Worm (Caenorhabditis elegans) whole organism, young adult: ENCODE data around the gene cutl-29.

Experiments
- C06A6.2 ChIP-seq: fragments of 200-800 bp; sonication (Bioruptor generic); conservative IDR thresholded peaks from 2 replicates; pipeline ENCODE4 v1.3.6; 2022; ENCODE audit warnings: missing genetic modification characterization, missing compliant biosample characterization
- F33H1.4 ChIP-seq: fragments of 200-800 bp; sonication (Bioruptor generic); IDR thresholded peaks from 2 replicates; pipeline ENCODE4 v1.3.6; 2022; ENCODE audit warnings: missing genetic modification reagents, missing genetic modification characterization, missing compliant biosample characterization
- F49E8.2 ChIP-seq: sonication (generic microtip); optimal IDR thresholded peaks from 3 replicates; lab custom pipeline; 2017; ENCODE audit warnings: missing genetic modification characterization, mild to moderate bottlenecking, missing compliant biosample characterization, antibody characterized with exemption, moderate library complexity; ENCODE audit not compliant: insufficient read depth
- T07F8.4 ChIP-seq: sonication (generic microtip); optimal IDR thresholded peaks from 2 replicates; lab custom pipeline; 2016; ENCODE audit warnings: mild to moderate bottlenecking, missing genetic modification characterization, moderate library complexity, missing compliant biosample characterization
- Y79H2A.3 ChIP-seq: fragments of 200-800 bp; sonication (Bioruptor generic); conservative IDR thresholded peaks from 2 replicates; pipeline ENCODE4 v1.3.6; 2022; ENCODE audit warnings: missing genetic modification reagents, missing genetic modification characterization, missing compliant biosample characterization
- Y95B8A.8 ChIP-seq: fragments of 200-800 bp; sonication (Bioruptor generic); IDR thresholded peaks from 2 replicates; pipeline ENCODE4 v1.3.6; 2022; ENCODE audit warnings: missing genetic modification reagents, missing genetic modification characterization, missing compliant biosample characterization
- ZK185.1 ChIP-seq: sonication (generic microtip); optimal IDR thresholded peaks from 2 replicates; lab custom pipeline; 2016; ENCODE audit warnings: mild to moderate bottlenecking, missing genetic modification characterization, missing compliant biosample characterization; ENCODE audit not compliant: poor library complexity, severe bottlenecking
- aptf-2 ChIP-seq: fragments of 200-800 bp; sonication (Bioruptor generic); conservative IDR thresholded peaks from 2 replicates; pipeline ENCODE4 v1.3.6; 2022; ENCODE audit warnings: missing genetic modification reagents, missing genetic modification characterization, missing compliant biosample characterization
- attf-5 ChIP-seq: fragments of 200-800 bp; sonication (Bioruptor generic); optimal IDR thresholded peaks from 2 replicates; lab custom pipeline; 2018; ENCODE audit warnings: mild to moderate bottlenecking, missing genetic modification characterization, missing compliant biosample characterization
- attf-6 ChIP-seq: fragments of 200-800 bp; sonication (Bioruptor generic); IDR thresholded peaks from 2 replicates; pipeline ENCODE4 v1.3.6; 2022; ENCODE audit warnings: missing genetic modification reagents, missing genetic modification characterization, missing compliant biosample characterization
- cebp-1 ChIP-seq, 2 experiments: fragments of 200-800 bp in 1 of 2; sonication (Bioruptor generic) in 1 of 2; sonication (generic microtip) in 1 of 2; IDR thresholded peaks in 1 of 2; optimal IDR thresholded peaks in 1 of 2; 2 replicates each; pipeline versions ENCODE4 v1.3.6 to Lab custom; 2017 to 2022; ENCODE audit warnings: missing compliant biosample characterization in 2 of 2, missing genetic modification characterization in 2 of 2, mild to moderate bottlenecking in 1 of 2, missing genetic modification reagents in 1 of 2, moderate library complexity in 1 of 2
- cebp-2 ChIP-seq: fragments of 200-800 bp; sonication (Bioruptor generic); IDR thresholded peaks from 2 replicates; pipeline ENCODE4 v1.3.6; 2022; ENCODE audit warnings: missing genetic modification characterization, missing compliant biosample characterization
- ceh-100 ChIP-seq: fragments of 200-800 bp; sonication (Bioruptor generic); IDR thresholded peaks from 2 replicates; pipeline ENCODE4 v1.3.6; 2022; ENCODE audit warnings: missing genetic modification reagents, missing genetic modification characterization, missing compliant biosample characterization
- ceh-27 ChIP-seq: fragments of 200-800 bp; sonication (Bioruptor generic); optimal IDR thresholded peaks from 2 replicates; lab custom pipeline; 2018; ENCODE audit warnings: mild to moderate bottlenecking, missing genetic modification characterization, moderate library complexity, missing compliant biosample characterization
- ceh-91 ChIP-seq: fragments of 200-800 bp; sonication (Bioruptor generic); IDR thresholded peaks from 2 replicates; pipeline ENCODE4 v1.3.6; 2022; ENCODE audit warnings: missing genetic modification reagents, missing genetic modification characterization, missing compliant biosample characterization
- dox-1 ChIP-seq: fragments of 200-800 bp; sonication (Bioruptor generic); IDR thresholded peaks from 2 replicates; pipeline ENCODE4 v1.3.6; 2022; ENCODE audit warnings: missing genetic modification reagents, missing genetic modification characterization, missing compliant biosample characterization
- ets-4 ChIP-seq: fragments of 200-800 bp; sonication (Bioruptor generic); optimal IDR thresholded peaks from 2 replicates; lab custom pipeline; 2018; ENCODE audit warnings: mild to moderate bottlenecking, missing genetic modification characterization, missing compliant biosample characterization
- him-1 ChIP-seq: sonication (generic microtip); optimal IDR thresholded peaks from 2 replicates; lab custom pipeline; 2016; ENCODE audit warnings: missing genotype, missing genetic modification reagents, missing genetic modification characterization, missing compliant biosample characterization
- hlh-12 ChIP-seq: sonication (generic microtip); optimal IDR thresholded peaks from 2 replicates; lab custom pipeline; 2016; ENCODE audit warnings: missing genetic modification characterization, missing compliant biosample characterization
- hlh-26 ChIP-seq: fragments of 200-800 bp; sonication (Bioruptor generic); conservative IDR thresholded peaks from 2 replicates; pipeline ENCODE4 v1.3.6; 2022; ENCODE audit warnings: missing genetic modification reagents, missing genetic modification characterization, missing compliant biosample characterization
- hrde-1 ChIP-seq: sonication (generic microtip); optimal IDR thresholded peaks from 2 replicates; lab custom pipeline; 2016; ENCODE audit warnings: missing genetic modification characterization, mild to moderate bottlenecking, missing compliant biosample characterization, moderate library complexity, missing genotype, missing genetic modification reagents, borderline replicate concordance
- let-526 ChIP-seq: fragments of 200-800 bp; sonication (Bioruptor generic); IDR thresholded peaks from 2 replicates; pipeline ENCODE4 v1.3.6; 2022; ENCODE audit warnings: missing genetic modification reagents, missing genetic modification characterization, missing compliant biosample characterization
- lin-26 ChIP-seq: fragments of 200-800 bp; sonication (Bioruptor generic); IDR thresholded peaks from 2 replicates; pipeline ENCODE4 v1.3.6; 2022; ENCODE audit warnings: missing genetic modification reagents, missing genetic modification characterization, missing compliant biosample characterization
- lin-35 ChIP-seq, 3 experiments: fragments of 150-350 bp in 2 of 3; sonication (generic microtip) in 1 of 3; optimal IDR thresholded peaks; 2 replicates each; lab custom pipeline; 2014 to 2018; ENCODE audit warnings: missing biosample characterization in 3 of 3, missing genetic modification characterization in 3 of 3, missing genetic modification reagents in 3 of 3
- lin-40 ChIP-seq: sonication (generic microtip); optimal IDR thresholded peaks from 2 replicates; lab custom pipeline; 2016; ENCODE audit warnings: missing genetic modification characterization, mild to moderate bottlenecking, missing compliant biosample characterization, missing genotype, missing genetic modification reagents
- lir-1 ChIP-seq: fragments of 200-800 bp; sonication (Bioruptor generic); conservative IDR thresholded peaks from 2 replicates; pipeline ENCODE4 v1.3.6; 2022; ENCODE audit warnings: missing genetic modification reagents, missing genetic modification characterization, missing compliant biosample characterization
- lsl-1 ChIP-seq: fragments of 200-800 bp; sonication (Bioruptor generic); optimal IDR thresholded peaks from 2 replicates; lab custom pipeline; 2018; ENCODE audit warnings: mild to moderate bottlenecking, missing genetic modification characterization, moderate library complexity, missing compliant biosample characterization
- mel-28 ChIP-seq: sonication (generic microtip); optimal IDR thresholded peaks from 2 replicates; lab custom pipeline; 2016; ENCODE audit warnings: borderline replicate concordance, mild to moderate bottlenecking, missing genetic modification characterization, missing compliant biosample characterization
- mes-4 ChIP-seq: sonication (generic microtip); optimal IDR thresholded peaks from 2 replicates; lab custom pipeline; 2016; ENCODE audit warnings: missing genotype, missing genetic modification characterization, missing compliant biosample characterization
- nfyb-1 ChIP-seq: fragments of 200-800 bp; sonication (Bioruptor generic); IDR thresholded peaks from 2 replicates; pipeline ENCODE4 v1.3.6; 2022; ENCODE audit warnings: missing genetic modification reagents, missing genetic modification characterization, missing compliant biosample characterization
- nhr-80 ChIP-seq: sonication (generic microtip); optimal IDR thresholded peaks from 2 replicates; lab custom pipeline; 2016; ENCODE audit warnings: missing genetic modification characterization, missing compliant biosample characterization
- pbrm-1 ChIP-seq: fragments of 200-800 bp; sonication (Bioruptor generic); IDR thresholded peaks from 2 replicates; pipeline ENCODE4 v1.3.6; 2022; ENCODE audit warnings: missing genetic modification reagents, missing genetic modification characterization, missing compliant biosample characterization
- pha-4 ChIP-seq: fragments of 150-350 bp; sonication (generic microtip); optimal IDR thresholded peaks from 2 replicates; lab custom pipeline; 2014; ENCODE audit warnings: missing biosample characterization, missing genetic modification reagents, missing genetic modification characterization
- rpc-1 ChIP-seq, 2 experiments: fragments of 150-350 bp in 1 of 2; sonication (generic microtip) in 1 of 2; optimal IDR thresholded peaks; 2 replicates each; lab custom pipeline; 2014 to 2018; ENCODE audit warnings: missing biosample characterization in 1 of 2, missing genetic modification characterization in 1 of 2, missing genetic modification reagents in 1 of 2, missing genotype in 1 of 2
- sea-2 ChIP-seq: fragments of 200-800 bp; sonication (Bioruptor generic); IDR thresholded peaks from 2 replicates; pipeline ENCODE4 v1.3.6; 2022; ENCODE audit warnings: missing genetic modification characterization, missing compliant biosample characterization
- snpc-3.4 ChIP-seq: sonication (generic microtip); optimal IDR thresholded peaks from 2 replicates; lab custom pipeline; 2017; ENCODE audit warnings: missing genetic modification characterization, mild to moderate bottlenecking, missing compliant biosample characterization, antibody characterized with exemption, moderate library complexity, missing genotype, missing genetic modification reagents
- unc-62 ChIP-seq: fragments of 150-350 bp; optimal IDR thresholded peaks from 2 replicates; lab custom pipeline; 2014; ENCODE audit warnings: missing biosample characterization, missing genetic modification reagents, missing genetic modification characterization
- zim-3 ChIP-seq: sonication (generic microtip); optimal IDR thresholded peaks from 2 replicates; lab custom pipeline; 2017; ENCODE audit warnings: mild to moderate bottlenecking, missing genetic modification characterization, moderate library complexity, missing compliant biosample characterization
- ztf-22 ChIP-seq: fragments of 200-800 bp; sonication (Bioruptor generic); optimal IDR thresholded peaks from 2 replicates; lab custom pipeline; 2018; ENCODE audit warnings: mild to moderate bottlenecking, missing genetic modification characterization, moderate library complexity, missing compliant biosample characterization
- ztf-26 ChIP-seq: sonication (generic microtip); optimal IDR thresholded peaks from 2 replicates; lab custom pipeline; 2017; ENCODE audit warnings: missing genetic modification characterization, missing compliant biosample characterization
- ztf-3 ChIP-seq: fragments of 200-800 bp; sonication (Bioruptor generic); optimal IDR thresholded peaks from 2 replicates; lab custom pipeline; 2018; ENCODE audit warnings: mild to moderate bottlenecking, missing genetic modification characterization, missing compliant biosample characterization

Gene cutl-29

ce11 chrX:8243116-8243515, 27.7 kb downstream of the cutl-29 start (continued):
- TF ChIP-seq him-1: no peak
- TF ChIP-seq sea-2 (GFP tag; lab: Robert Waterston, UW): no peak
- TF ChIP-seq cebp-1 (GFP tag; IDR thresholded peaks at IDR 0.05; lab: Robert Waterston, UW): peak; percentile 90
- peak; percentile 94 for TF ChIP-seq cebp-1 (tag; optimal IDR thresholded peaks at IDR 0.05; lab: Kevin White, UChicago)
- no peak for TF ChIP-seq attf-6 (GFP tag; lab: Robert Waterston, UW)
- no peak for TF ChIP-seq F33H1.4
- TF ChIP-seq pha-4 (tag; lab: Kevin White, UChicago): peak; percentile 31
- no peak for TF ChIP-seq mes-4 (tag; lab: Kevin White, UChicago)
- TF ChIP-seq ets-4 (GFP tag; lab: Kevin White, UChicago): peak; percentile 65
- TF ChIP-seq let-526: peak; percentile 70; the same call in 1 of the 2 replicates
- no peak for TF ChIP-seq ztf-22 (GFP tag; lab: Kevin White, UChicago)
- TF ChIP-seq lsl-1 (GFP tag; lab: Kevin White, UChicago): no peak
- no peak for TF ChIP-seq aptf-2 (GFP tag; lab: Robert Waterston, UW)
- TF ChIP-seq nhr-80: peak; percentile 93
- peak; percentile 40 for TF ChIP-seq ZK185.1 (tag; lab: Kevin White, UChicago)
- TF ChIP-seq T07F8.4: no peak
- no peak for TF ChIP-seq ceh-100
- no peak for TF ChIP-seq Y95B8A.8
- no peak for TF ChIP-seq rpc-1 (optimal IDR thresholded peaks at IDR 0.05; lab: Kevin White, UChicago)
- TF ChIP-seq rpc-1 (tag; optimal IDR thresholded peaks at IDR 0.05; lab: Kevin White, UChicago): no peak
- TF ChIP-seq lin-35 (GFP tag; optimal IDR thresholded peaks at IDR 0.05; lab: Kevin White, UChicago): no peak
- TF ChIP-seq snpc-3.4 (tag; lab: Kevin White, UChicago): no peak
- TF ChIP-seq mel-28: no peak
- TF ChIP-seq hrde-1: no peak
- no peak for TF ChIP-seq ceh-91 (GFP tag; lab: Robert Waterston, UW)
- no peak for TF ChIP-seq Y79H2A.3 (GFP tag; lab: Robert Waterston, UW)

- TF ChIP-seq cebp-1 (GFP tag; IDR thresholded peaks at IDR 0.05; lab: Robert Waterston, UW) (no peak), cebp-1 (tag; optimal IDR thresholded peaks at IDR 0.05; lab: Kevin White, UChicago) (peak; percentile 2), nhr-80 (peak; percentile 42), nfyb-1 (GFP tag; lab: Robert Waterston, UW) (0 out of 2 replicates have a peak, but pooled peaks have one; percentile 17), Y79H2A.3 (GFP tag; lab: Robert Waterston, UW) (no peak)
These were observed 28.9 kb downstream of the cutl-29 start, which contains the start of gene endu-2 for ce11 chrX:8241906-8242305. TSS of gene endu-2 (plus strand) at chrX:8242301.

- TF ChIP-seq nhr-80 (peak; percentile 60), F49E8.2 (tag; lab: Kevin White, UChicago) (no peak), unc-62 (GFP tag; lab: Kevin White, UChicago) (peak; percentile 6), cebp-1 (GFP tag; IDR thresholded peaks at IDR 0.05; lab: Robert Waterston, UW) (no peak), cebp-1 (tag; optimal IDR thresholded peaks at IDR 0.05; lab: Kevin White, UChicago) (peak; percentile 11), let-526 (no peak)
These were observed 32.2 kb downstream of the cutl-29 start for ce11 chrX:8238639-8239055.

ce11 chrX:8236515-8236914, 34.3 kb downstream of the cutl-29 start:
- TF ChIP-seq ztf-26 (tag; lab: Kevin White, UChicago) (no peak), nhr-80 (peak; percentile 34)

ce11 chrX:8235994-8236393, 34.8 kb downstream of the cutl-29 start, which contains the start of gene M60.4:
TSS of gene M60.4 (minus strand) at chrX:8236314.
- TF ChIP-seq cebp-2 (GFP tag; lab: Robert Waterston, UW): no peak
- TF ChIP-seq ztf-3 (GFP tag; lab: Kevin White, UChicago): no peak
- TF ChIP-seq pbrm-1 (GFP tag; lab: Robert Waterston, UW): 0 out of 2 replicates have a peak, but pooled peaks have one; percentile 40
- TF ChIP-seq dox-1 (GFP tag; lab: Robert Waterston, UW): 0 out of 2 replicates have a peak, but pooled peaks have one; percentile 27
- no peak for TF ChIP-seq lir-1 (GFP tag; lab: Robert Waterston, UW)
- no peak for TF ChIP-seq hlh-12 (tag; lab: Kevin White, UChicago)
- 0 out of 2 replicates have a peak, but pooled peaks have one; percentile 65 for TF ChIP-seq lin-26 (GFP tag; lab: Robert Waterston, UW)
- peak; percentile 55 for TF ChIP-seq C06A6.2 (GFP tag; lab: Robert Waterston, UW)
- TF ChIP-seq nfyb-1 (GFP tag; lab: Robert Waterston, UW): 0 out of 2 replicates have a peak, but pooled peaks have one; percentile 23
- TF ChIP-seq zim-3 (tag; lab: Kevin White, UChicago): no peak
- peak; percentile 22 for TF ChIP-seq lin-40 (tag; lab: Kevin White, UChicago)
- TF ChIP-seq ceh-27 (GFP tag; lab: Kevin White, UChicago): peak; percentile 78
- TF ChIP-seq attf-5 (GFP tag; lab: Kevin White, UChicago): peak; percentile 26
- no peak for TF ChIP-seq hlh-26 (GFP tag; lab: Robert Waterston, UW)
